Worm (Caenorhabditis elegans) whole organism, early embryonic: ENCODE results near the gene ras-1.
A peak's percentile ranks its signal among the peaks of the same experiment; 100 is the strongest.

Experiments
- B0310.2 ChIP-seq: sonication (generic microtip); optimal IDR thresholded peaks from 2 replicates; lab custom pipeline; 2016; ENCODE audit warnings: mild to moderate bottlenecking, missing genetic modification characterization, missing compliant biosample characterization
- F13C5.2 ChIP-seq: sonication (generic microtip); optimal IDR thresholded peaks from 2 replicates; lab custom pipeline; 2017; ENCODE audit warnings: mild to moderate bottlenecking, missing genetic modification characterization, inconsistent platforms, missing compliant biosample characterization
- aly-1 ChIP-seq: sonication (generic microtip); optimal IDR thresholded peaks from 2 replicates; lab custom pipeline; 2016; ENCODE audit warnings: missing genetic modification characterization, missing compliant biosample characterization
- ama-1 ChIP-seq: fragments of 150-350 bp; optimal IDR thresholded peaks from 2 replicates; lab custom pipeline; 2014
- ceh-13 ChIP-seq: fragments of 200-800 bp; sonication (Bioruptor generic); optimal IDR thresholded peaks from 2 replicates; lab custom pipeline; 2018; ENCODE audit warnings: mild to moderate bottlenecking, missing genetic modification characterization, missing compliant biosample characterization
- ceh-36 ChIP-seq: sonication (generic microtip); optimal IDR thresholded peaks from 2 replicates; lab custom pipeline; 2016; ENCODE audit warnings: missing genetic modification characterization, inconsistent platforms, missing compliant biosample characterization
- ets-7 ChIP-seq: sonication (generic microtip); optimal IDR thresholded peaks from 2 replicates; lab custom pipeline; 2016; ENCODE audit warnings: missing genotype, missing genetic modification characterization, missing compliant biosample characterization
- flt-1 ChIP-seq: fragments of 200-800 bp; sonication (Bioruptor generic); IDR thresholded peaks from 2 replicates; pipeline ENCODE4 v1.3.6; 2022; ENCODE audit warnings: missing genetic modification characterization, missing compliant biosample characterization
- hmbx-1 ChIP-seq: sonication (generic microtip); optimal IDR thresholded peaks from 2 replicates; lab custom pipeline; 2016; ENCODE audit warnings: mild to moderate bottlenecking, missing genetic modification characterization, missing compliant biosample characterization
- hmg-4 ChIP-seq: fragments of 200-800 bp; sonication (Bioruptor generic); optimal IDR thresholded peaks from 2 replicates; lab custom pipeline; 2018; ENCODE audit warnings: mild to moderate bottlenecking, missing genetic modification characterization, missing compliant biosample characterization
- hnd-1 ChIP-seq: sonication (generic microtip); optimal IDR thresholded peaks from 2 replicates; lab custom pipeline; 2016; ENCODE audit warnings: missing genetic modification characterization, missing compliant biosample characterization
- pes-1 ChIP-seq: fragments of 200-800 bp; sonication (Bioruptor generic); IDR thresholded peaks from 2 replicates; pipeline ENCODE4 v1.3.6; 2022; ENCODE audit warnings: missing genetic modification reagents, missing genetic modification characterization, missing compliant biosample characterization
- scrt-1 ChIP-seq: fragments of 200-800 bp; sonication (Bioruptor generic); IDR thresholded peaks from 2 replicates; pipeline ENCODE4 v1.3.6; 2022; ENCODE audit warnings: missing genetic modification characterization, missing compliant biosample characterization
- sea-1 ChIP-seq: fragments of 200-800 bp; sonication (Bioruptor generic); conservative IDR thresholded peaks from 2 replicates; pipeline ENCODE4 v1.3.6; 2022; ENCODE audit warnings: missing genetic modification characterization, missing compliant biosample characterization
- tbx-11 ChIP-seq: fragments of 200-800 bp; sonication (Bioruptor generic); IDR thresholded peaks from 2 replicates; pipeline ENCODE4 v1.3.6; 2022; ENCODE audit warnings: missing genetic modification characterization, missing compliant biosample characterization
- tbx-37 ChIP-seq: fragments of 200-800 bp; sonication (Bioruptor generic); conservative IDR thresholded peaks from 2 replicates; pipeline ENCODE4 v1.3.6; 2022; ENCODE audit warnings: missing genetic modification reagents, missing genetic modification characterization, missing compliant biosample characterization
- tra-4 ChIP-seq: sonication (generic microtip); optimal IDR thresholded peaks from 2 replicates; lab custom pipeline; 2017; ENCODE audit warnings: missing genetic modification characterization, missing compliant biosample characterization

ras-1 gene

DNA sequence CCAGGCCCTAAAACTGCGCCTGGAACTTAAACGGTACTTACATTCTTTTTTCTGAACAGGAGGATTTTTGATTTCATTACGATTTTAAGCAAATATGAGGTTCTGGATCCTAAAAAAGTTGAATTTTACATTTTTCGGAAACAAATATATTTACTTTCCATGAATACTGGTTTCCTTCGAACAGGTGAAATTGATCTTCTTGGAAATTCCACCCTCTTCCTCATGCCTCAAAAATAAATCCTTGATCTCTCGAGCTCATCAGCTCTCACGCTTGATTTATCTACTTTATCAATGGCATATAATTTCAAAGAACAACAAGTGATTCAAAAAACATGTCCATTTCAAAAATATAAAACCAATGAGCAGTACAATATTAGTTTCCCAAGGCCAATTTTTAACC lies 35.4 kb upstream of the ras-1 start:
- TF ChIP-seq pes-1 = no peak
- no peak for TF ChIP-seq ets-7 (tag; lab: Kevin White, UChicago)
- TF ChIP-seq tra-4 (tag; lab: Kevin White, UChicago) = no peak
- no peak for TF ChIP-seq ama-1 (lab: Kevin White, UChicago)
- TF ChIP-seq aly-1 (tag; lab: Kevin White, UChicago) = no peak
- TF ChIP-seq sea-1 (GFP tag; lab: Robert Waterston, UW) = no peak
- no peak for TF ChIP-seq B0310.2 (tag; lab: Kevin White, UChicago)

DNA sequence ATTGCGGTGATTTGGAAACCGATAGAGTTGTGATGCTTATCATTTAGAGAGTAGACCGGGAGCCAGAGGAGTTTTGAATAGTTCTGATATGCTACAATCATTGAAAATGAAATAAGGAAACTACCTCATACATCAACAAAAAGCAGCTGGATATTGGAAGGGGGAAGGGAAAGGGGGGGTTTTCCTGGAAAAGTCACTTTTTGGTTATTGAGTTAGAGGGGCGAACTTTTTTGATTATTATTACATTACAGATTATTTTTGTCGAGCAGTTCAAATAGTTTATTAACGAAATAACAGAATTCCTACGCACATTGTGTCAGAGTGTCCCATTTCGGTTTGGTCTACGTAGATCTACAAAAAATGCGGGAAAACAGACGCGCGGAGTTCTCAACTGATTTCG lies 34.7 kb upstream of the ras-1 start, which contains the start of gene sre-42:
TSS of gene sre-42 (minus strand) at position 101 of the 400 bp plus-strand sequence.
- TF ChIP-seq tbx-37 (GFP tag; lab: Robert Waterston, UW) (no peak), sea-1 (GFP tag; lab: Robert Waterston, UW) (no peak), hmg-4 (no peak), hmbx-1 (no peak), flt-1 (GFP tag; lab: Robert Waterston, UW) (no peak), tra-4 (tag; lab: Kevin White, UChicago) (no peak), F13C5.2 (tag; lab: Kevin White, UChicago) (no peak), scrt-1 (GFP tag; lab: Robert Waterston, UW) (no peak), ceh-13 (GFP tag; lab: Kevin White, UChicago) (no peak), tbx-11 (GFP tag; lab: Robert Waterston, UW) (no peak), pes-1 (no peak), ama-1 (lab: Kevin White, UChicago) (no peak), ets-7 (tag; lab: Kevin White, UChicago) (no peak), B0310.2 (tag; lab: Kevin White, UChicago) (no peak), aly-1 (tag; lab: Kevin White, UChicago) (no peak), hnd-1 (no peak), ceh-36 (no peak)

DNA sequence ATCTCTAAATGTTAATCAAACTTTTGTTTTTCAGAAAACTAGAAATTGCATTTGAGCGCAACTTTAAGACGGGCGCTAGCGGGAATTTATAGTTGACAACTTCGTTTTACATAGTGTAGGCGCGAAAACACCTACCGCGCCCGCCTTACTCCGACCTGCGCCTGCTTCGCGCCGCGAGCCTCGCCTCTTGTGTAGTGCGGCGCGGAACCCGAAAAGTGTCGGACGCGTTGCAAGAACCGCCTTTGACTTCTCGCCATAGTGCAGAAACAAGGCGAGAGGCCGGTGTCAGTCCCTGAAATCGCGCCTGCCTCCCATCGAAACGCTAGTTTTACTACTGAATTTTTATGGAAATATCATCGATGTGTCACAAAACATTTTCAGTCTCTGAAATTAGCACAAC lies 33.8 kb upstream of the ras-1 start:
- TF ChIP-seq tra-4 (tag; lab: Kevin White, UChicago) (no peak), hnd-1 (no peak), ceh-13 (GFP tag; lab: Kevin White, UChicago) (no peak), tbx-37 (GFP tag; lab: Robert Waterston, UW) (no peak), B0310.2 (tag; lab: Kevin White, UChicago) (no peak), ets-7 (tag; lab: Kevin White, UChicago) (no peak), hmbx-1 (no peak), ceh-36 (no peak), aly-1 (tag; lab: Kevin White, UChicago) (no peak), scrt-1 (GFP tag; lab: Robert Waterston, UW) (no peak), tbx-11 (GFP tag; lab: Robert Waterston, UW) (no peak), ama-1 (lab: Kevin White, UChicago) (no peak), F13C5.2 (tag; lab: Kevin White, UChicago) (no peak), flt-1 (GFP tag; lab: Robert Waterston, UW) (no peak), sea-1 (GFP tag; lab: Robert Waterston, UW) (no peak), pes-1 (no peak), hmg-4 (no peak)

DNA sequence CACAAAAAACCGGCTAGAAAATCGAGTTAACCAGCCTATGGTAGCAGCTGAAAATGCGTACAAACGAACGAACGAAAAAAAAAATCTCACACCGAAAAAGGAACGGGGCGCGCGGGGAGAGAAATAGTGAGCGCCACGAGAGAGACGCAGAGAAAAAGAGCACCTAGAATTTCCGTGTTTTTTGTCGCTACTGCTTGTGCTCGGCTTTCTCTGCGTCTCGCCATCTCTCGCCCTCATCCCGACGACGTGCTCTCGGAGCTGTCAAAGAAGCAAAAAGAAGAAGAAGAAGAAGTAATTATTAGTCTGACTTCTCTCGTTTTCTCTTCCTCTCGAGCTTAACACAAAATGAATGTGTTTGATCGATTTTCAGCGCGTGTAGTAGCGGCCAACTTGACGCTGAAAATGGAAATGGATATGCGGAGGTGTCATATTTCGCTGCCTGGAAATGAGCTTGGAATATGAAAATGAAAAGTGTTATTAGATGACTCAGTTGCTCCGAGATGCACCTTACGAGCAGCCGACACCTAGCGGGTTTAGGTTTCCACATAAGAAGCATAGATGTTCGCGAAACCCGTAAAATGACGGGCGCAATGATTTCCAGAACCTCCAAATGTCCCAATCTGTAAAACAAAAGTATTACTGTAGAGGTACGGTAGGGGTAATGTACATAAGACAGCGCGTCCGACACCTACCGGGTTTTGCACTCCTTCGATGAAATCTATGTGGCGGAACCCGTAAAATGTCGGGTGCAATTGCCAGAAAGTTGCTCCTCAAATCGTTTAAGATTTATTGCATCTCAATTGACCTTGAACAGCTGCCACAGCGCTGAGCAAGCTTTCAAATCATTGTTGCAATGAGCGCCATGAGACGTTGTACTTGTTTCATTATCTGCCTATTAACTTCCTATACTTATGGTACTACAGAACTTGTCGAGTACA lies 30.9 kb upstream of the ras-1 start, which contains the start of gene btb-14:
TSS of gene btb-14 (plus strand) at position 839 of the 938 bp plus-strand sequence.
- no peak for TF ChIP-seq ets-7 (tag; lab: Kevin White, UChicago)
- no peak for TF ChIP-seq F13C5.2 (tag; lab: Kevin White, UChicago)
- TF ChIP-seq tbx-11 (GFP tag; lab: Robert Waterston, UW) = no peak
- no peak for TF ChIP-seq ceh-13 (GFP tag; lab: Kevin White, UChicago)
- no peak for TF ChIP-seq tbx-37 (GFP tag; lab: Robert Waterston, UW)
- no peak for TF ChIP-seq hnd-1

DNA sequence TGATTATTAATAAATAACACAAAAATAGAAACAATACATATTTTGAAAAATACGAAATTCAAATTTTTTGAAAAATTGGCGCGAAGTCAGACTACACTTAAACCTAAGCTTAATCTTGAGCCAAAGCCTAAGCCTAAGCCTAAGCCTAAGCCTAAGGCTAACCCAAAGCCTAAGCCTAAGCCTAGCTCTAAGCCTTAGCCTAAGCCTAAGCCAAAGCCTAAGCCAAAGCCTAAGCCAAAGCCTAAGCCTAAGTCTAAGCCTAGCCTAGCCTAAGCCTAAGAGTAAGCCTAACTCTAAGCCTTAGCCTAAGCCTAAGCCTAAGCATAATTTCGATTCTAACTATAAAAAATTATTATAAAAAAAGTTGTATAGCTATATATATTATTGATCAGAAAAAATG lies 28.8 kb upstream of the ras-1 start:
- TF ChIP-seq ceh-36 = peak; percentile 76
- TF ChIP-seq ets-7 (tag; lab: Kevin White, UChicago) = no peak
- no peak for TF ChIP-seq hmbx-1
- TF ChIP-seq B0310.2 (tag; lab: Kevin White, UChicago) = no peak
- no peak for TF ChIP-seq ceh-13 (GFP tag; lab: Kevin White, UChicago)

DNA sequence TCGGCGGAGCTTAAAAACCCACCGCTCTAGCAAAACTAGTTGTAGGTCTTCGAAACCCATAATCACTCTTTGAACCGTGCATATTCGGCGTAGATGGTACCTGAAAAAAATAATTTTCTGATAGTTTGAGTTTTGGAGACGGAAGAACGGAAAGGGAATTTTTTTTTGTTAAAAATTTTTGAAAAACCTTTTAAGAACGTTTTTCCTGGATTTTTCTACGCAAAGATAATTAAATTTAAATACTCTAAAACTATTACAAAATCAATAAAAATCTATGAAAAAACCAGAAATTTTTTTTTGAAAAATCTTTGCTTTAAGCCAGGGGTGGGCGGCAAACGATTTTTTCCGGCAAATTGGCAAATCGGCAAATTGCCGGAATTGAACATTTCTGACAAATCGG lies 27.4 kb upstream of the ras-1 start, which contains the start of gene marc-5:
TSS of gene marc-5 (minus strand) at position 101 of the 400 bp plus-strand sequence.
- TF ChIP-seq pes-1 = no peak
- TF ChIP-seq scrt-1 (GFP tag; lab: Robert Waterston, UW) = no peak
- no peak for TF ChIP-seq tbx-11 (GFP tag; lab: Robert Waterston, UW)
- no peak for TF ChIP-seq flt-1 (GFP tag; lab: Robert Waterston, UW)
- TF ChIP-seq F13C5.2 (tag; lab: Kevin White, UChicago) = no peak
- no peak for TF ChIP-seq ama-1 (lab: Kevin White, UChicago)
- no peak for TF ChIP-seq hmg-4
- TF ChIP-seq B0310.2 (tag; lab: Kevin White, UChicago) = no peak
- no peak for TF ChIP-seq tbx-37 (GFP tag; lab: Robert Waterston, UW)
- no peak for TF ChIP-seq ceh-13 (GFP tag; lab: Kevin White, UChicago)
- no peak for TF ChIP-seq tra-4 (tag; lab: Kevin White, UChicago)
- TF ChIP-seq sea-1 (GFP tag; lab: Robert Waterston, UW) = no peak
- TF ChIP-seq hmbx-1 = no peak
- no peak for TF ChIP-seq ceh-36
- no peak for TF ChIP-seq hnd-1
- TF ChIP-seq aly-1 (tag; lab: Kevin White, UChicago) = no peak
- TF ChIP-seq ets-7 (tag; lab: Kevin White, UChicago) = no peak

DNA sequence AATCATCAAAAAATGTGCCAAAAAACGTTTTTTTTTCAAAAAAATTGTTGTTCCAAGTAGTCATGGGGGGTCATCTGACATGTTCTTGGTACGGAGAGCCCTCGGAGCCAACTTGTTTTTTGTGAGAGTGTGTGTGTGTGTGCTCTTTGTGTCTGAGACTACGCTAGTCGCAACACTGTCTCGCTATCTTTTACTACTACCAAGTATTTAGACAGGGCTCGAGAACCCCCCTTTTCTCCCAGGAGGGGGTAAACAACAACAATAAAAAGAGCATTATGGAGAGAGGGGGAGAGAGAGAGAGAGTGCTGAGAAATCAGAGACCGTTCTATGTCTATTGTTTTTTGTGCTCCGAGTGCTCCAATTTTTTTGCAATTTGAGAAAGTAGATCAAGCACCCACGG lies 26.8 kb upstream of the ras-1 start:
- TF ChIP-seq flt-1 (GFP tag; lab: Robert Waterston, UW) (no peak), ets-7 (tag; lab: Kevin White, UChicago) (no peak), ama-1 (lab: Kevin White, UChicago) (no peak), tbx-11 (GFP tag; lab: Robert Waterston, UW) (no peak), tra-4 (tag; lab: Kevin White, UChicago) (no peak), hnd-1 (no peak), pes-1 (no peak), ceh-36 (no peak), tbx-37 (GFP tag; lab: Robert Waterston, UW) (no peak), ceh-13 (GFP tag; lab: Kevin White, UChicago) (no peak), hmbx-1 (no peak), sea-1 (GFP tag; lab: Robert Waterston, UW) (no peak), hmg-4 (no peak)
